Worm (Caenorhabditis elegans) whole organism, L3 larva: ENCODE results near the gene copg-1.

ENCODE experiments used
- R02D3.7 ChIP-seq: fragments of 150-350 bp; optimal IDR thresholded peaks from 2 replicates; lab custom pipeline; 2014; ENCODE audit warnings: missing biosample characterization, missing genetic modification characterization
- ZK546.5 ChIP-seq: sonication (generic microtip); optimal IDR thresholded peaks from 2 replicates; lab custom pipeline; 2017; ENCODE audit warnings: missing biosample characterization, missing genetic modification characterization
- aly-2 ChIP-seq: fragments of 150-350 bp; optimal IDR thresholded peaks from 2 replicates; lab custom pipeline; 2014; ENCODE audit warnings: missing biosample characterization, missing genetic modification characterization
- ama-1 ChIP-seq: fragments of 150-350 bp; optimal IDR thresholded peaks from 2 replicates; lab custom pipeline; 2018
- ceh-16 ChIP-seq: sonication (generic microtip); optimal IDR thresholded peaks from 2 replicates; lab custom pipeline; 2017; ENCODE audit warnings: missing biosample characterization, missing genetic modification characterization
- ceh-28 ChIP-seq: fragments of 150-350 bp; optimal IDR thresholded peaks from 2 replicates; lab custom pipeline; 2014; ENCODE audit warnings: missing biosample characterization, missing genetic modification reagents, missing genetic modification characterization
- daf-12 ChIP-seq: fragments of 150-350 bp; optimal IDR thresholded peaks from 2 replicates; lab custom pipeline; 2014; ENCODE audit warnings: missing biosample characterization, missing genetic modification reagents, missing genetic modification characterization
- egl-27 ChIP-seq: sonication (generic microtip); optimal IDR thresholded peaks from 4 replicates; lab custom pipeline; 2017; ENCODE audit warnings: missing biosample characterization, missing genetic modification reagents, missing genetic modification characterization
- elt-1 ChIP-seq: fragments of 150-350 bp; optimal IDR thresholded peaks from 2 replicates; lab custom pipeline; 2014; ENCODE audit warnings: missing biosample characterization, missing genetic modification characterization
- elt-2 ChIP-seq: sonication (generic microtip); optimal IDR thresholded peaks from 2 replicates; lab custom pipeline; 2016; ENCODE audit warnings: missing genetic modification reagents, mild to moderate bottlenecking, missing genetic modification characterization, missing compliant biosample characterization
- elt-3 ChIP-seq, 3 experiments: fragments of 150-350 bp in 1 of 3; sonication (generic microtip) in 2 of 3; optimal IDR thresholded peaks; 2 replicates in 2 of 3; 4 replicates in 1 of 3; lab custom pipeline; 2014 to 2017; ENCODE audit warnings: missing biosample characterization in 3 of 3, missing genetic modification characterization in 3 of 3
- eor-1 ChIP-seq, 2 experiments: fragments of 150-350 bp; optimal IDR thresholded peaks; 2 replicates each; lab custom pipeline; 2014 to 2018; ENCODE audit warnings: missing biosample characterization in 2 of 2, missing genetic modification characterization in 2 of 2
- fkh-10 ChIP-seq: sonication (generic microtip); optimal IDR thresholded peaks from 2 replicates; lab custom pipeline; 2017; ENCODE audit warnings: missing biosample characterization, missing genetic modification reagents, missing genetic modification characterization
- fkh-2 ChIP-seq: fragments of 150-350 bp; optimal IDR thresholded peaks from 2 replicates; lab custom pipeline; 2014; ENCODE audit warnings: missing biosample characterization, missing genetic modification reagents, missing genetic modification characterization
- fos-1 ChIP-seq: fragments of 150-350 bp; optimal IDR thresholded peaks from 2 replicates; lab custom pipeline; 2014; ENCODE audit warnings: missing biosample characterization, missing genetic modification characterization
- hmg-11 ChIP-seq: sonication (generic microtip); optimal IDR thresholded peaks from 2 replicates; lab custom pipeline; 2016; ENCODE audit warnings: missing genetic modification characterization, missing compliant biosample characterization
- jun-1 ChIP-seq: fragments of 150-350 bp; optimal IDR thresholded peaks from 2 replicates; lab custom pipeline; 2014; ENCODE audit warnings: missing biosample characterization, missing genetic modification reagents, missing genetic modification characterization
- lin-15B ChIP-seq: fragments of 150-350 bp; optimal IDR thresholded peaks from 2 replicates; lab custom pipeline; 2014; ENCODE audit warnings: missing biosample characterization, missing genetic modification characterization
- lin-39 ChIP-seq: fragments of 150-350 bp; optimal IDR thresholded peaks from 2 replicates; lab custom pipeline; 2018; ENCODE audit warnings: missing biosample characterization, missing genetic modification reagents, missing genetic modification characterization
- lsy-12 ChIP-seq: sonication (generic microtip); optimal IDR thresholded peaks from 2 replicates; lab custom pipeline; 2016; ENCODE audit warnings: mild to moderate bottlenecking, missing genetic modification characterization, missing compliant biosample characterization
- mdl-1 ChIP-seq: fragments of 150-350 bp; optimal IDR thresholded peaks from 2 replicates; lab custom pipeline; 2014; ENCODE audit warnings: missing biosample characterization, missing genetic modification characterization
- mml-1 ChIP-seq: fragments of 150-350 bp; sonication (generic microtip); optimal IDR thresholded peaks from 3 replicates; lab custom pipeline; 2014; ENCODE audit warnings: missing biosample characterization, missing genetic modification characterization
- nfya-1 ChIP-seq: sonication (generic microtip); optimal IDR thresholded peaks from 2 replicates; lab custom pipeline; 2017; ENCODE audit warnings: missing genetic modification characterization, mild to moderate bottlenecking, missing compliant biosample characterization, antibody characterized with exemption, moderate library complexity; ENCODE audit not compliant: insufficient read depth
- nhr-11 ChIP-seq: fragments of 150-350 bp; optimal IDR thresholded peaks from 2 replicates; lab custom pipeline; 2014; ENCODE audit warnings: missing biosample characterization, missing genetic modification characterization
- nhr-12 ChIP-seq: fragments of 150-350 bp; optimal IDR thresholded peaks from 2 replicates; lab custom pipeline; 2014; ENCODE audit warnings: missing biosample characterization, missing genetic modification characterization
- nhr-23 ChIP-seq: fragments of 150-350 bp; optimal IDR thresholded peaks from 2 replicates; lab custom pipeline; 2014; ENCODE audit warnings: missing biosample characterization, missing genetic modification reagents, missing genetic modification characterization
- nhr-237 ChIP-seq: fragments of 150-350 bp; optimal IDR thresholded peaks from 2 replicates; lab custom pipeline; 2014; ENCODE audit warnings: missing biosample characterization, missing genetic modification characterization
- nhr-25 ChIP-seq: sonication (generic microtip); optimal IDR thresholded peaks from 2 replicates; lab custom pipeline; 2017; ENCODE audit warnings: missing biosample characterization, missing genetic modification characterization
- nhr-67 ChIP-seq: fragments of 150-350 bp; optimal IDR thresholded peaks from 2 replicates; lab custom pipeline; 2014; ENCODE audit warnings: missing biosample characterization, missing genetic modification characterization
- nhr-77 ChIP-seq: fragments of 150-350 bp; optimal IDR thresholded peaks from 2 replicates; lab custom pipeline; 2014; ENCODE audit warnings: missing biosample characterization, missing genetic modification characterization
- pha-4 ChIP-seq: fragments of 150-350 bp; optimal IDR thresholded peaks from 2 replicates; lab custom pipeline; 2014; ENCODE audit warnings: missing biosample characterization, missing genetic modification reagents, missing genetic modification characterization
- pqm-1 ChIP-seq: fragments of 150-350 bp; optimal IDR thresholded peaks from 2 replicates; lab custom pipeline; 2017; ENCODE audit warnings: missing biosample characterization, missing genetic modification characterization, inconsistent platforms
- sea-2 ChIP-seq: fragments of 150-350 bp; sonication (generic microtip); optimal IDR thresholded peaks from 4 replicates; lab custom pipeline; 2014; ENCODE audit warnings: missing biosample characterization, missing genetic modification reagents, missing genetic modification characterization
- skn-1 ChIP-seq: fragments of 150-350 bp; optimal IDR thresholded peaks from 2 replicates; lab custom pipeline; 2014; ENCODE audit warnings: missing biosample characterization, missing genetic modification characterization
- snpc-4 ChIP-seq: fragments of 150-350 bp; optimal IDR thresholded peaks from 2 replicates; lab custom pipeline; 2014; ENCODE audit warnings: missing biosample characterization, missing genetic modification characterization
- tbx-2 ChIP-seq: sonication (generic microtip); optimal IDR thresholded peaks from 2 replicates; lab custom pipeline; 2016; ENCODE audit warnings: mild to moderate bottlenecking, missing genetic modification characterization, missing compliant biosample characterization
- unc-62 ChIP-seq: fragments of 150-350 bp; sonication (generic microtip); optimal IDR thresholded peaks from 4 replicates; lab custom pipeline; 2014; ENCODE audit warnings: missing biosample characterization, missing genetic modification reagents, missing genetic modification characterization
- zag-1 ChIP-seq: fragments of 150-350 bp; optimal IDR thresholded peaks from 2 replicates; lab custom pipeline; 2014; ENCODE audit warnings: missing biosample characterization, missing genetic modification characterization
- ztf-11 ChIP-seq: fragments of 150-350 bp; optimal IDR thresholded peaks from 2 replicates; lab custom pipeline; 2014; ENCODE audit warnings: missing biosample characterization, missing genetic modification characterization
- ztf-4 ChIP-seq: fragments of 150-350 bp; optimal IDR thresholded peaks from 2 replicates; lab custom pipeline; 2014; ENCODE audit warnings: missing biosample characterization, missing genetic modification characterization

Gene copg-1

DNA sequence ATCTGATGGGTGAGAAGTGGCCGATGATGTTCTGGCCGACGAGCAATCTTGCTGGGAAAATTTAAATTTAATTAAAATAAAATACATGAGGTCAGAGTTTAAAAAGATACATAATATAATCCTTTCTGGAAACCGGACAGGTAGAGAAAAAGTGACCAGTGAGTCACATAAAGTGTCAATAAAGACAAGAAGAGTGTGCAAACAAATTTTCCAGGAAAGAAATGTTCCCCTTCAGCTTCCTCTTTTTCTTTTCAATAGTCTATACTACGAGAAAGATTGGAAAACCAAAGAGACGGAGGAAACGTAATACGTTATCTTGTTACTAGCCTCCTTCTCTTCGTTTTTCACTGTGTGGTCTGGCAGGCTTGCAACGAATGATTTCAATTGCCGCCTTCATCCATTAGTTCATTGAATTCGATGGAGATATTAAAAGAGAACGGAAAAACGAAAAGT lies 1.2 kb upstream of the copg-1 start, which contains the start of gene tsp-12:
tsp-12 (minus strand) TSS at position 51 of the 453 bp plus-strand sequence.
- no peak for TF ChIP-seq lsy-12 (tag; lab: Kevin White, UChicago)
- TF ChIP-seq elt-3 (tag; optimal IDR thresholded peaks at IDR 0.05; lab: Kevin White, UChicago) = no peak
- TF ChIP-seq eor-1 (tag; optimal IDR thresholded peaks at IDR 0.05; lab: Kevin White, UChicago) = no peak
- TF ChIP-seq ZK546.5 (tag; lab: Kevin White, UChicago) = no peak
- TF ChIP-seq snpc-4 (tag; lab: Kevin White, UChicago) = peak; percentile 50
- TF ChIP-seq pha-4 (tag; lab: Kevin White, UChicago) = peak; percentile 63
- TF ChIP-seq nfya-1 (tag; lab: Kevin White, UChicago) = no peak

DNA sequence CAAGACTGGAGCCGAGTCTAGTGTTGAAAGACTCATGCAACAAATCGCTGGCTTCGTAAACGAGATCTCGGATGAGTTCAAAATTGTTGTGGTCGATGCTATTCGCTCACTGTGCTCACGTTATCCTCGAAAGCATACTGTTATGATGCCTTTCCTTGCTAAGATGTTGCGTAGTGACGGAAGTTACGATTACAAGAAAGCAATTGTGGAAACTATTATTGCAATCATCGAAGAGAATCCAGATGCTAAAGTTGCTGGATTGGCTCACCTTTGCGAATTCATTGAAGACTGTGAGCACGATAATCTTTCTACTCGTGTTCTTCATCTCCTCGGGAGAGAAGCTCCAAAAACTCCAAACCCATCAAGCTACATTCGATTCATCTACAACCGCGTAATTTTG lies 1.7 kb downstream of the copg-1 start:
- no peak for TF ChIP-seq ceh-16 (tag; lab: Kevin White, UChicago)
- no peak for TF ChIP-seq mdl-1 (tag; lab: Kevin White, UChicago)
- no peak for TF ChIP-seq ztf-11 (tag; lab: Kevin White, UChicago)
- no peak for TF ChIP-seq eor-1 (tag; optimal IDR thresholded peaks at IDR 0.05; lab: Kevin White, UChicago)
- no peak for TF ChIP-seq skn-1 (tag; lab: Kevin White, UChicago)
- no peak for TF ChIP-seq sea-2 (GFP tag; lab: Kevin White, UChicago)
- TF ChIP-seq elt-2 = no peak
- no peak for TF ChIP-seq nhr-237 (tag; lab: Kevin White, UChicago)
- TF ChIP-seq fkh-2 (tag; lab: Kevin White, UChicago) = no peak
- no peak for TF ChIP-seq aly-2
- TF ChIP-seq egl-27 = no peak
- no peak for TF ChIP-seq ztf-4 (tag; lab: Kevin White, UChicago)
- TF ChIP-seq, all 47 proteins: peak for 0

DNA sequence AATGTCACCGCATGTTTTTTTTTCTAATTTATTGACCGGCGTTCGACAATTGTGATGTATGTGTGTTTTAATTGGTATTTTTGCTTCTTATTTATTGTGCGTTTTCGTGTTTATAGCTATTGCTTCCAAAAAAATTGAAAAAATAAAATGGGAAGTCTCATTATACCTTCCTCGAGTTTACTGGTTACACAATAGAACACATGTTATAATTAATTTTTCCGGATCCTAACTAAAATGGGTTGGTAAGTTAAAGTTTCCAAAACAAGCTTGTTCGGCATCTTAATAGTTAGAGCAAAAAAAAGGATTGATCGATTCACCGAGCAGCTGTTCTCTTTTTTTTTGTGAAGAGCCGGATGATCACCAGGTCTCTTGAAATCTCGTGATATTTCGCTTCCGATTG lies 3.7 kb downstream of the copg-1 start, which contains the start of gene ttr-54:
ttr-54 (plus strand) TSS at position 301 of the 400 bp plus-strand sequence.
- TF ChIP-seq snpc-4 (tag; lab: Kevin White, UChicago) (no peak), elt-3 (tag; optimal IDR thresholded peaks at IDR 0.05; lab: Kevin White, UChicago) (no peak), ceh-16 (tag; lab: Kevin White, UChicago) (no peak), lsy-12 (tag; lab: Kevin White, UChicago) (no peak), zag-1 (tag; lab: Kevin White, UChicago) (no peak), mdl-1 (tag; lab: Kevin White, UChicago) (no peak), nhr-237 (tag; lab: Kevin White, UChicago) (no peak)

DNA sequence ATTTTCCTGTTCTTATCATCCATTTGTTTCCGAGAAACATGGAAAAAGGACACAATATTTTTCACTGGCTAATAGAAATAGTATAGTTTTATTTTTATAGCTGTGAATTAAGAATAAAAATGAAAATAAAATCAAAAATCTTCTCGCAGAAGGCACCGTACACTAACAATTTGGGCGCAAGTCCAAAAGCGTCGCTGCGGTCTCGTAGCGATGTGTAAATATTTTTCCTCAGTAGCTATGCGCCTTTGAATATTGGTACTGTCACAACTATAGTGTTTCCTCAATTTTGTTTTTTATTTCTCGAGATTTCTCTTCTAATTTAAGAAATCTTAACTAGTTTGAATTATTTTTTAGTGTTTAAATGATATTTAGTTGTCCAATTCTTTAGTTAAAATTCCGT lies 5.3 kb downstream of the copg-1 start:
- TF ChIP-seq jun-1 (tag; lab: Kevin White, UChicago) (no peak), fkh-10 (GFP tag; lab: Kevin White, UChicago) (no peak), nhr-25 (tag; lab: Kevin White, UChicago) (no peak), ama-1 (lab: Kevin White, UChicago) (no peak), nhr-77 (tag; lab: Kevin White, UChicago) (no peak), daf-12 (tag; lab: Kevin White, UChicago) (no peak), lin-15B (tag; lab: Kevin White, UChicago) (no peak), ztf-11 (tag; lab: Kevin White, UChicago) (no peak), nhr-11 (no peak), eor-1 (tag; optimal IDR thresholded peaks at IDR 0.05; lab: Kevin White, UChicago) (no peak), fos-1 (tag; lab: Kevin White, UChicago) (no peak), unc-62 (GFP tag; lab: Kevin White, UChicago) (no peak), skn-1 (tag; lab: Kevin White, UChicago) (no peak), hmg-11 (tag; lab: Kevin White, UChicago) (no peak), lsy-12 (tag; lab: Kevin White, UChicago) (no peak), R02D3.7 (tag; lab: Kevin White, UChicago) (no peak), nhr-67 (tag; lab: Kevin White, UChicago) (no peak), snpc-4 (tag; lab: Kevin White, UChicago) (no peak), nhr-12 (tag; lab: Kevin White, UChicago) (no peak), elt-3 (tag; optimal IDR thresholded peaks at IDR 0.05; lab: Kevin White, UChicago) (no peak)

DNA sequence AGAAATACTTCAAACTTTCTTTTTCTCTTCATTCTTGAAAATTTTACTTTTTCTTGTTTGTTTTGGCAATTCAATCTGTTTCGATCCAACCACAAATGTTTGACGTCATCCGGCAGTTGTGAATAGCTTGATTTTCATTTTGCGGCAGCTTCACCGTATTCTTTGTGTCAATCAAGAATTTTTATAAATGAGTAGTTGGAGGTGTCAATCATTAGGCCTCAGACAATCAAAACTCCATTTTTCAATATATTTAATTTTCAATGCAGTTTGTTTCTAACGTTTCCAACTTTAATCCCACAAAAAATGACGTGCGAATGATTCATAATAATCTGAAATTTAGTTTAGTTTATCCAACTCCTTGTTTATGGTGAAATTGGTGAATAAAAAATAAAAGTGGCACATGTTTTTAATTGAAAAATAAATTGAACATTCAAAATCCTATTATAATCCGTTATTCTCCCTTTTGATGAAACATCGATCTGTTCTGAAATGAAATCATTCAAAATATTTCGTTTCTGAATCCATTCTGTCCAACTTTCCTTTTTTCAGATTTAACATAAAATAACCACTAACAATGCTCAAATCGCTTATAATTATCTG lies 5.8 kb downstream of the copg-1 start, which contains the start of gene ttr-53:
ttr-53 (plus strand) TSS at position 550 of the 600 bp plus-strand sequence.
- TF ChIP-seq nhr-12 (tag; lab: Kevin White, UChicago) (no peak), lin-39 (tag; lab: Kevin White, UChicago) (no peak), pqm-1 (tag; lab: Kevin White, UChicago) (no peak), nhr-237 (tag; lab: Kevin White, UChicago) (no peak), elt-1 (tag; lab: Kevin White, UChicago) (no peak), mml-1 (no peak), daf-12 (tag; lab: Kevin White, UChicago) (no peak), fos-1 (tag; lab: Kevin White, UChicago) (no peak), skn-1 (tag; lab: Kevin White, UChicago) (no peak), nhr-23 (tag; lab: Kevin White, UChicago) (no peak), ceh-16 (tag; lab: Kevin White, UChicago) (no peak), tbx-2 (no peak), eor-1 (tag; optimal IDR thresholded peaks at IDR 0.05; lab: Kevin White, UChicago) (no peak), fkh-10 (GFP tag; lab: Kevin White, UChicago) (no peak), ceh-28 (tag; lab: Kevin White, UChicago) (no peak)
